Worm (Caenorhabditis elegans): ENCODE results near the gene T26G10.1.

The T26G10.1 gene

DNA sequence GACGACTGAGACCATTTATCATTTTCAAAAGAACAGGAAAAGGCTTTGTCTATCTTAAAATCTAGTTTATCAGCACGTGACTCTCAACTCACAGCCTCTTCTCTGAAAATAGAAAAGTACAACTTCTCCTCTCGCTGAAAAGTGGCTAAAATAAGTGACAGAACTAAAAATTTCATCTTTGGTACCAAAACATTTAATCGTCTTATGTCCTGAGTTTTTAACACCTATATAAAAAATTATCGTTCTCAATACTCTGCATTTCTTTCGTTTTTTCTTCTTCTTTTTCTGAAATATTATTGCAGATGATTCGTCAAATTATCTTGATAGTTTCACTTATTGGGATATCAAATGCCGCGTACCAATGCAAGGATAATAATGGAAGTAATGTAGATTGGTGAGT lies 39.5 kb downstream of the T26G10.1 start, which contains the start of gene crn-6:
Gene crn-6, plus strand, starts transcription at position 301 of the 400 bp plus-strand sequence.
- TF ChIP-seq tra-4 (tag; optimal IDR thresholded peaks at IDR 0.05) (no peak), hnd-1 (tag; optimal IDR thresholded peaks at IDR 0.05) (no peak), scrt-1 (GFP tag; IDR thresholded peaks at IDR 0.05) (no peak), aly-1 (tag; optimal IDR thresholded peaks at IDR 0.05) (no peak), pes-1 (GFP tag; IDR thresholded peaks at IDR 0.05) (no peak), ama-1 (optimal IDR thresholded peaks at IDR 0.05) (no peak), hmbx-1 (tag; optimal IDR thresholded peaks at IDR 0.05) (no peak), F13C5.2 (tag; optimal IDR thresholded peaks at IDR 0.05) (no peak), tbx-11 (GFP tag; IDR thresholded peaks at IDR 0.05) (no peak)

DNA sequence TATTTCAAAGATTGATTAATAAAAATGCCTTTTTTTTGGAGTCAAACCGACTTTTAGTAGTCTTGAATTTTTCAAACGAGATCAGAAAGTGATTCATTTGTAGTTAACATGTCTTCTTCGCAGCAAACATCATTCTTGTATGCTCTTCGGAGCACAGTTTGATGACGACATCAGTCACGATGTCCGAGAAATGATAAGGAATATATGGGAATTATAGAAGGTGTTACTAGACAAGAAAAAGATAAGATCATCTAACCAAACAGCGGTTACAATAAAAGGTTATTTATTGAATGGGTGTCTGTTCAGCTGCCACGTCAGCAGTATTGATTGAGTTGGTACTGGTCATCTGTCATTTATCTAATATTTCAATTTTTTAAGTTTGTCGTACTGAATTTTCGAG lies 40.1 kb downstream of the T26G10.1 start:
- TF ChIP-seq hmbx-1 (tag; optimal IDR thresholded peaks at IDR 0.05) (no peak), tbx-11 (GFP tag; IDR thresholded peaks at IDR 0.05) (no peak), ceh-13 (GFP tag; optimal IDR thresholded peaks at IDR 0.05) (no peak), hnd-1 (tag; optimal IDR thresholded peaks at IDR 0.05) (no peak)

DNA sequence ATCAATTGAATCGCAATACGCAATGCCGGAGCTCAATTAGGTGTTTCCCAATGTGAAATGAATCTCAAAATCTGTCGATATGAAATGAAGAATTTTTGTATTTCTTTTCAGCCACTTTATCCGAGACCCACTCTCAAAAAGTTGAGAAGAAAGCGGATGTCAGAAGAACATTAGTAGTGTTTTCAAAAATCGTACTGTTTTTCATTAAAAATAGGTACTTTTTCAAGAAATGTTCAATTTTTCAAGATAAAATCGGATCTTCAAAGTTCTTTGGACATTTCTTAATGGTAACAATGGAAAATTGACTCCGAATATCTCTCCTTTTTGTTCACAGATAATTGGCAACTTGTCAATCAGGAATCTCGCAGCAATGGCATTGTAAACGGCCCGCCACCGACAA lies 45.2 kb downstream of the T26G10.1 start, which contains the start of gene flp-25:
Gene flp-25, plus strand, starts transcription at position 301 of the 400 bp plus-strand sequence.
- no peak for TF ChIP-seq aly-1 (tag; optimal IDR thresholded peaks at IDR 0.05)
- TF ChIP-seq hmg-4 (GFP tag; optimal IDR thresholded peaks at IDR 0.05), result no peak
- no peak for TF ChIP-seq F13C5.2 (tag; optimal IDR thresholded peaks at IDR 0.05)
- TF ChIP-seq flt-1 (GFP tag; IDR thresholded peaks at IDR 0.05), result no peak
- TF ChIP-seq tbx-11 (GFP tag; IDR thresholded peaks at IDR 0.05), result no peak
- no peak for TF ChIP-seq tra-4 (tag; optimal IDR thresholded peaks at IDR 0.05)
- TF ChIP-seq ceh-13 (GFP tag; optimal IDR thresholded peaks at IDR 0.05), result no peak

DNA sequence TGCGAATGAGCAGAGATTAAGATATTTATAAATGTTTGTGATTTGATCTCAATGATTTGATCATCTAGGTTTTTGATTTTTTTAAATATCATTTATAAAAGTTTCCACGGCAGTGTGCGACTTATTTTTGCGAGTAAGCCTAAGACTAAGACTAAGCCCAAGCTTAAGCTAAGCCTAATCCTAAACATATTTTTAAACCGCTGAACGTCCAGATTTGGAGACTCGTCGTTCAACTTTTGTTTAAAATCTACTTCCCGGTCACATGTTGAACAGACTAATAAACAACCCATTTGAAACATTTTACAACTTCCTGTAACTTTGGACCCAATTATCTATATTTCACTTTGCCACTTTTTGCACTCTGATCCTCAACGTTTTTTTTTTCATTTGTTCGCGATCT lies 47.4 kb downstream of the T26G10.1 start, which contains the start of gene K04H4.5:
Gene K04H4.5, plus strand, starts transcription at position 301 of the 400 bp plus-strand sequence.
- no peak for TF ChIP-seq B0310.2 (tag; optimal IDR thresholded peaks at IDR 0.05)
- TF ChIP-seq tbx-37 (GFP tag; conservative IDR thresholded peaks at IDR 0.05), result no peak
- TF ChIP-seq hnd-1 (tag; optimal IDR thresholded peaks at IDR 0.05), result no peak
- no peak for TF ChIP-seq tra-4 (tag; optimal IDR thresholded peaks at IDR 0.05)
- no peak for TF ChIP-seq ceh-36 (tag; optimal IDR thresholded peaks at IDR 0.05)
- TF ChIP-seq ets-7 (tag; optimal IDR thresholded peaks at IDR 0.05), result no peak
- TF ChIP-seq hmbx-1 (tag; optimal IDR thresholded peaks at IDR 0.05), result no peak
- TF ChIP-seq F13C5.2 (tag; optimal IDR thresholded peaks at IDR 0.05), result no peak
- no peak for TF ChIP-seq ama-1 (optimal IDR thresholded peaks at IDR 0.05)
- no peak for TF ChIP-seq sea-1 (GFP tag; conservative IDR thresholded peaks at IDR 0.05)
- no peak for TF ChIP-seq hmg-4 (GFP tag; optimal IDR thresholded peaks at IDR 0.05)
- TF ChIP-seq tbx-11 (GFP tag; IDR thresholded peaks at IDR 0.05), result no peak
- no peak for TF ChIP-seq ceh-13 (GFP tag; optimal IDR thresholded peaks at IDR 0.05)
- no peak for TF ChIP-seq scrt-1 (GFP tag; IDR thresholded peaks at IDR 0.05)
- TF ChIP-seq pes-1 (GFP tag; IDR thresholded peaks at IDR 0.05), result no peak
- no peak for TF ChIP-seq flt-1 (GFP tag; IDR thresholded peaks at IDR 0.05)
- no peak for TF ChIP-seq aly-1 (tag; optimal IDR thresholded peaks at IDR 0.05)

DNA sequence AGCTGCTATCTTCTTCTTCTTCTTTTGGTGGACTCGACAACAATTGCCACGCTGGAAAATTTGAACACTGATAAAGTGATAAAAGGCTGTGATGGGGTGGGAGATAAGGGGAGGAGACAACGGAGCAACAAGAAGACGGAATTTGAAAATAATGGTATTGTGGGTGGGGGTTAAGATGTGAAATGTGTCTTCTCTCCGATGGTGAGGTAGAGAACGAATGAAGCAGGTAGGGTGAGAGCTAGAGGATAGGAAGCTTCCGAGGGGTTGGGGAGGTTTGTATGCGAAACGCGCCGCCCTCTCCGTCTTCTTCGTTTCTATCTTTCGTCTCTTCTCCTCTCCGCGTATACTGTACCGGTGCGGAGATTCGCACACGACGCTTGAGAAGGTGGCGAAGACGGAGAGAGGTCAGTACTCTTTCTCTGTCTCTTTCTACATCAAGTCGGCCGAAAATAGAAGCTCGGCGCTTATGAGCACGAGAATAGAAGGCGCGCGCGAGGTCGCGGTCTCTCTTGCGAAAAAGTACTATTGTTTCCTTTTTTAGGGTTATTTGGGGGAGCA lies 51.0 kb downstream of the T26G10.1 start, which contains the start of gene chtb-1:
Gene chtb-1, minus strand, starts transcription at position 51 of the 558 bp plus-strand sequence.
- TF ChIP-seq pes-1 (GFP tag; IDR thresholded peaks at IDR 0.05) (no peak), ceh-13 (GFP tag; optimal IDR thresholded peaks at IDR 0.05) (no peak), ama-1 (optimal IDR thresholded peaks at IDR 0.05) (no peak), sea-1 (GFP tag; conservative IDR thresholded peaks at IDR 0.05) (no peak), ets-7 (tag; optimal IDR thresholded peaks at IDR 0.05) (no peak), tra-4 (tag; optimal IDR thresholded peaks at IDR 0.05) (no peak), aly-1 (tag; optimal IDR thresholded peaks at IDR 0.05) (no peak), tbx-11 (GFP tag; IDR thresholded peaks at IDR 0.05) (no peak), hmg-4 (GFP tag; optimal IDR thresholded peaks at IDR 0.05) (no peak), B0310.2 (tag; optimal IDR thresholded peaks at IDR 0.05) (no peak), ceh-36 (tag; optimal IDR thresholded peaks at IDR 0.05) (no peak), scrt-1 (GFP tag; IDR thresholded peaks at IDR 0.05) (no peak), flt-1 (GFP tag; IDR thresholded peaks at IDR 0.05) (no peak), hnd-1 (tag; optimal IDR thresholded peaks at IDR 0.05) (no peak), hmbx-1 (tag; optimal IDR thresholded peaks at IDR 0.05) (no peak), F13C5.2 (tag; optimal IDR thresholded peaks at IDR 0.05) (no peak)

Measured in whole organism, early embryonic.